Fruit fly (Drosophila melanogaster): ENCODE data around the gene Atg17.

The Atg17 gene

DNA sequence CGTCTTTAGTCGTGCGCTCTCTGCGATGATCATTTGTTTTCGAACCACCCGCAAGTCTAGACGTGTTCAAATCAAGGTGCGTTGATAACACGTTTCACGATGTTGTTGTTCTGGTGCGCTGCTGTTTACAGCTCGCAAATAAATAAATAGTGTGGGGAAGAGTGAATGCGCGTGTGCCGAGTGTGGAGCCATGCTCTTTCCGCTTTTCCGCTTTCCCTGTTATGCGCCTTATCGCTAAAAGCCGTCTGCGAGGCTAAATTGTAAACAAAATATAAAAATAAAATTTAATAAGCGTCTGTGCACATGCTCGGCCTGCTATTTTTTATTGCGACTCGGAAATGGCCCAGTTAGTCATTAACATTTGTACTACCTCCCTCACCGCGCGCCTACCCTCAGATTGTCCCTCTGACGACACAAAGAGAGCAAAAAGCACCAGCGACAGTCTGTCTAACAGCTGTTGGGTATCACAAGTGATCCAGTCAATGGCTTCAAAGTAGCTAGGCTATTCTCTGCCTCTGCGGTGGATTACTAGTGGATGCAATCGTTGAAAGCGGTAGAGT lies 3.2 kb downstream of the Atg17 start (continued):
- peak; percentile 90 for TF ChIP-seq CG4328 (GFP tag; optimal IDR thresholded peaks at IDR 0.05)
- TF ChIP-seq CG9797 (GFP tag; optimal IDR thresholded peaks at IDR 0.05), result peak; percentile 30
- TF ChIP-seq Bdp1 (GFP tag; optimal IDR thresholded peaks at IDR 0.05), result peak; percentile 23
- TF ChIP-seq Hmr (GFP tag; optimal IDR thresholded peaks at IDR 0.05), result peak; percentile 86
- no peak for TF ChIP-seq Elba2 (GFP tag; optimal IDR thresholded peaks at IDR 0.05)
- peak; percentile 86 for TF ChIP-seq CG18619 (GFP tag; optimal IDR thresholded peaks at IDR 0.05)
- TF ChIP-seq dysf (GFP tag; IDR thresholded peaks at IDR 0.05), result peak; percentile 19; the same call in 1 of the 3 replicates
- TF ChIP-seq CoRest (tag; optimal IDR thresholded peaks at IDR 0.05), result peak; percentile 61
- TF ChIP-seq CG15696 (tag; optimal IDR thresholded peaks at IDR 0.05), result peak; percentile 80
- TF ChIP-seq CG18599 (GFP tag; optimal IDR thresholded peaks at IDR 0.05), result peak; percentile 92
- peak; percentile 78 for TF ChIP-seq exex (tag; optimal IDR thresholded peaks at IDR 0.05)
- no peak for TF ChIP-seq CG3726 (GFP tag; IDR thresholded peaks at IDR 0.05)
- TF ChIP-seq CG6683 (GFP tag; optimal IDR thresholded peaks at IDR 0.05), result peak; percentile 81
- TF ChIP-seq Camta (GFP tag; optimal IDR thresholded peaks at IDR 0.05), result peak; percentile 49
- TF ChIP-seq Dp (GFP tag; optimal IDR thresholded peaks at IDR 0.05), result no peak
- peak; percentile 65; the same call in 1 of the 2 replicates for TF ChIP-seq stc (GFP tag; IDR thresholded peaks at IDR 0.05)
- peak; percentile 97 for TF ChIP-seq CG10543 (GFP tag; optimal IDR thresholded peaks at IDR 0.05)
- peak; percentile 40 for TF ChIP-seq CG8388 (GFP tag; optimal IDR thresholded peaks at IDR 0.05)
- TF ChIP-seq Trl (optimal IDR thresholded peaks at IDR 0.05), result peak in 1 of 2 experiments; percentile 62
- peak; percentile 74 for TF ChIP-seq Trl (GFP tag; optimal IDR thresholded peaks at IDR 0.05)
- peak; percentile 61 for TF ChIP-seq Sox102F (GFP tag; optimal IDR thresholded peaks at IDR 0.05)
- TF ChIP-seq CrebB (tag; optimal IDR thresholded peaks at IDR 0.05), result peak; percentile 92
- TF ChIP-seq eyg (GFP tag; optimal IDR thresholded peaks at IDR 0.05), result peak; percentile 81
- peak; percentile 35; the same call in 1 of the 2 replicates for TF ChIP-seq CG32532 (GFP tag; IDR thresholded peaks at IDR 0.05)
- TF ChIP-seq E2f1 (GFP tag; IDR thresholded peaks at IDR 0.05), result 0 out of 2 replicates have a peak, but pooled peaks have one; percentile 10
- peak; percentile 91 for TF ChIP-seq odd (GFP tag; optimal IDR thresholded peaks at IDR 0.05)
- no peak for TF ChIP-seq CG12744 (GFP tag; optimal IDR thresholded peaks at IDR 0.05)
- TF ChIP-seq CG3847 (GFP tag; IDR thresholded peaks at IDR 0.05), result 0 out of 2 replicates have a peak, but pooled peaks have one; percentile 17
- TF ChIP-seq CG2129 (GFP tag; IDR thresholded peaks at IDR 0.05; ENCODE audit: partially characterized antibody), result no peak
- TF ChIP-seq Rfx (GFP tag; IDR thresholded peaks at IDR 0.05), result peak; percentile 63; the same call in 1 of the 2 replicates
- TF ChIP-seq tap (tag; optimal IDR thresholded peaks at IDR 0.05), result peak; percentile 64
- TF ChIP-seq hkb (optimal IDR thresholded peaks at IDR 0.05), result no peak
- peak; percentile 78 for TF ChIP-seq hkb (GFP tag; IDR thresholded peaks at IDR 0.05)
- no peak for TF ChIP-seq tio (GFP tag; optimal IDR thresholded peaks at IDR 0.05)
- TF ChIP-seq prd (optimal IDR thresholded peaks at IDR 0.05), result no peak
- TF ChIP-seq prd (GFP tag; IDR thresholded peaks at IDR 0.05), result peak; percentile 42; the same call in 2 of the 3 replicates
- peak; percentile 77 for TF ChIP-seq bab2 (GFP tag; optimal IDR thresholded peaks at IDR 0.05)
- no peak for TF ChIP-seq lmd (GFP tag; IDR thresholded peaks at IDR 0.05)
- TF ChIP-seq D (optimal IDR thresholded peaks at IDR 0.05), result no peak
- peak; percentile 74 for TF ChIP-seq D (GFP tag; optimal IDR thresholded peaks at IDR 0.05)
- 0 out of 3 replicates have a peak, but pooled peaks have one; percentile 42 for TF ChIP-seq z (GFP tag; IDR thresholded peaks at IDR 0.05)
- TF ChIP-seq Meics (GFP tag; optimal IDR thresholded peaks at IDR 0.05), result peak; percentile 83
- peak; percentile 74 for TF ChIP-seq CG18764 (GFP tag; optimal IDR thresholded peaks at IDR 0.05)
- peak; percentile 80 for TF ChIP-seq nerfin-1 (tag; optimal IDR thresholded peaks at IDR 0.05)
- TF ChIP-seq en (GFP tag; optimal IDR thresholded peaks at IDR 0.05), result peak; percentile 47
- TF ChIP-seq CG10654 (GFP tag; optimal IDR thresholded peaks at IDR 0.05), result peak; percentile 41
- TF ChIP-seq Asciz (GFP tag; optimal IDR thresholded peaks at IDR 0.05), result peak; percentile 94
- TF ChIP-seq Ada2b (GFP tag; IDR thresholded peaks at IDR 0.05), result no peak
- TF ChIP-seq CG3163 (GFP tag; optimal IDR thresholded peaks at IDR 0.05), result peak; percentile 44
- TF ChIP-seq CG1233 (GFP tag; optimal IDR thresholded peaks at IDR 0.05), result peak; percentile 89
- peak; percentile 80 for TF ChIP-seq CG15011 (GFP tag; optimal IDR thresholded peaks at IDR 0.05)
